Worm (Caenorhabditis elegans): ENCODE results near the gene sel-5.

The sel-5 gene

ce11 chrIII:4587177-4587576 is 8.9 kb upstream of the sel-5 start, which contains the start of the genes F35G12.7 and smc-4 (continued):
- TF ChIP-seq lsy-27 (tag; optimal IDR thresholded peaks at IDR 0.05; ENCODE audit: borderline replicate concordance, insufficient read depth) = no peak
- TF ChIP-seq ztf-22 (GFP tag; optimal IDR thresholded peaks at IDR 0.05) = no peak
- no peak for TF ChIP-seq B0035.1 (tag; optimal IDR thresholded peaks at IDR 0.05)
- no peak for TF ChIP-seq mxl-1 (tag; optimal IDR thresholded peaks at IDR 0.05)
- TF ChIP-seq let-526 (GFP tag; IDR thresholded peaks at IDR 0.05) = no peak
- no peak for TF ChIP-seq sdz-38 (tag; optimal IDR thresholded peaks at IDR 0.05)
- TF ChIP-seq C06A6.2 (GFP tag; conservative IDR thresholded peaks at IDR 0.05) = no peak
- TF ChIP-seq dox-1 (GFP tag; IDR thresholded peaks at IDR 0.05) = peak; percentile 66
- no peak for TF ChIP-seq B0336.3 (GFP tag; IDR thresholded peaks at IDR 0.05)
- no peak for TF ChIP-seq rec-8 (tag; optimal IDR thresholded peaks at IDR 0.05)
- no peak for TF ChIP-seq lag-1 (GFP tag; IDR thresholded peaks at IDR 0.05)
- TF ChIP-seq ZK185.1 (tag; optimal IDR thresholded peaks at IDR 0.05; ENCODE audit: poor library complexity, severe bottlenecking) = no peak
- TF ChIP-seq hlh-26 (GFP tag; conservative IDR thresholded peaks at IDR 0.05) = no peak
- TF ChIP-seq ceh-58 (GFP tag; IDR thresholded peaks at IDR 0.05) = no peak
- peak; percentile 40; the same call in 1 of the 2 replicates for TF ChIP-seq rcor-1 (GFP tag; IDR thresholded peaks at IDR 0.05)
- no peak for TF ChIP-seq aptf-2 (GFP tag; conservative IDR thresholded peaks at IDR 0.05)
- TF ChIP-seq die-1 (tag; optimal IDR thresholded peaks at IDR 0.05) = peak; percentile 24
- no peak for TF ChIP-seq rpc-1 (optimal IDR thresholded peaks at IDR 0.05)
- no peak for TF ChIP-seq rpc-1 (tag; optimal IDR thresholded peaks at IDR 0.05)
- TF ChIP-seq zim-3 (tag; optimal IDR thresholded peaks at IDR 0.05) = no peak
- TF ChIP-seq nhr-179 (tag; optimal IDR thresholded peaks at IDR 0.05) = no peak
- peak; percentile 30 for TF ChIP-seq tbp1 (GFP tag; optimal IDR thresholded peaks at IDR 0.05)
- TF ChIP-seq repo-1 (tag; optimal IDR thresholded peaks at IDR 0.05) = no peak
- no peak for TF ChIP-seq gei-17 (GFP tag; optimal IDR thresholded peaks at IDR 0.05)
- no peak for TF ChIP-seq Y79H2A.3 (GFP tag; conservative IDR thresholded peaks at IDR 0.05)
- no peak for TF ChIP-seq ztf-28 (GFP tag; IDR thresholded peaks at IDR 0.05)
- peak; percentile 76 for TF ChIP-seq snpc-3.4 (tag; optimal IDR thresholded peaks at IDR 0.05)
- no peak for TF ChIP-seq F57A8.1 (GFP tag; optimal IDR thresholded peaks at IDR 0.05)
- TF ChIP-seq hmg-1.2 (GFP tag; IDR thresholded peaks at IDR 0.05) = peak; percentile 47; the same call in 1 of the 2 replicates
- TF ChIP-seq sptf-2 (GFP tag; optimal IDR thresholded peaks at IDR 0.05) = no peak

- TF ChIP-seq hsf-1 (GFP tag; IDR thresholded peaks at IDR 0.05) = no peak
- peak; percentile 81 for TF ChIP-seq nfyb-1 (GFP tag; IDR thresholded peaks at IDR 0.05)
These were observed 5.9 kb upstream of the sel-5 start, which contains the start of gene F35G12.5 for ce11 chrIII:4584068-4584566. Gene F35G12.5, plus strand, starts transcription at chrIII:4584118.

- TF ChIP-seq lin-54 (GFP tag; optimal IDR thresholded peaks at IDR 0.05) = no peak
- no peak for TF ChIP-seq T07F8.4 (tag; optimal IDR thresholded peaks at IDR 0.05)
- no peak for TF ChIP-seq nhr-120 (GFP tag; IDR thresholded peaks at IDR 0.05)
- TF ChIP-seq C17E4.6 (GFP tag; IDR thresholded peaks at IDR 0.05) = no peak
- no peak for TF ChIP-seq snpc-1.3 (tag; optimal IDR thresholded peaks at IDR 0.05; ENCODE audit: insufficient read depth)
- no peak for TF ChIP-seq attf-5 (GFP tag; optimal IDR thresholded peaks at IDR 0.05)
- TF ChIP-seq unc-62 (GFP tag; optimal IDR thresholded peaks at IDR 0.05) = no peak
- TF ChIP-seq dpff-1 (tag; optimal IDR thresholded peaks at IDR 0.05) = no peak
- TF ChIP-seq let-607 (tag; optimal IDR thresholded peaks at IDR 0.05) = no peak
- no peak for TF ChIP-seq atf-7 (tag; optimal IDR thresholded peaks at IDR 0.05)
- no peak for TF ChIP-seq snpc-1.1 (tag; optimal IDR thresholded peaks at IDR 0.05; ENCODE audit: insufficient read depth)
- no peak for TF ChIP-seq nhr-179 (tag; optimal IDR thresholded peaks at IDR 0.05)
- no peak for TF ChIP-seq Y53G8AR.9 (GFP tag; conservative IDR thresholded peaks at IDR 0.05)
These were observed 3.3 kb upstream of the sel-5 start, which contains the start of gene F35G12.12 for ce11 chrIII:4581495-4581894. Gene F35G12.12, plus strand, starts transcription at chrIII:4581795.

All from whole organism, young adult.